Worm (Caenorhabditis elegans): ENCODE results near the gene kreg-1.
"Not testable (repeated sequence)": the region's sequence is repeated elsewhere in the genome, so short reads cannot be mapped to it uniquely, and the experiment has no call there.

Gene kreg-1

DNA sequence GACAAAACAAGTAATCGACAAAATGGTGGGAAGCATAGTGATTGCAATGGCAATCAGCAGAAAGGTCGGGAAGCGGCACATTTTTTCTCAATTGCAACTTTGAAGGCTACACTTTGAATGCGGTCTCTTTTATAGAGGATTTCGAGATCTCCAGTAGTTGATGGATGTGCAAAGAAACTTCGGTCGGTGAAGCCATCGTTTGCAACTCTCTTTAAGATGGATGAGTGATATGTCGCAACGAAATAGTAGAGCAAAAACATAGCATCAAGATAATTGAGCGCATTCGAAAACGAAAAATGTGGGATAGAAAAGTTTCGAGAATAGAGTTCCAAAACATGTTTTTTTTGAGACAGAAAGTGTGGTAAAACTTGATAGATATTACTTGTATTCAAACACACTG, 17.7 kb downstream of the kreg-1 start, which contains the start of gene EGAP4.1:
TSS of gene EGAP4.1 (minus strand) at position 101 of the 400 bp plus-strand sequence.
- TF ChIP-seq nhr-129 (tag; optimal IDR thresholded peaks at IDR 0.05) (no peak), ama-1 (optimal IDR thresholded peaks at IDR 0.05) (no peak), lin-13 (GFP tag; optimal IDR thresholded peaks at IDR 0.05) (no peak), dmd-4 (tag; optimal IDR thresholded peaks at IDR 0.05) (no peak), aly-2 (tag; optimal IDR thresholded peaks at IDR 0.05) (no peak), ceh-82 (tag; optimal IDR thresholded peaks at IDR 0.05) (no peak), ztf-11 (tag; optimal IDR thresholded peaks at IDR 0.05) (no peak)

DNA sequence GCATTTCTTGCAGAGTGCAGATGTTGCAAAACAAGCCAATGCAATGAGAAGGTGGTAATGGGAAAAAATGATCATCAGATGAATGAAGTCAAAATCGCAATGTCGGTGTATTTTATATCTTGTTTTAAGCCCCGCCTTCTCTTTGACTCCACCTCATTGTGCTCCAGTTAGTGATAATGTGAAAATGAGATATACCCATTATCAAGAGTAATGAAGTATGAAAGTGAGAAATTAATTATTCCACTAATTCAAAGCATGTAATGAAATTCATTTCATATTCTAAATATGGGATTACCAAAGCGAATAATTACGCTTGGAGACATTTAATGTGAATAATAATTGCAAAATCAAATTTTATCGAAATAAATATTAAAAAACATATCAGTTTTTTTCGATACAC, 22.3 kb downstream of the kreg-1 start, which contains the start of gene M02D8.6:
TSS of gene M02D8.6 (minus strand) at position 101 of the 400 bp plus-strand sequence.
- TF ChIP-seq nhr-10, nhr-12, elt-3 (tag; optimal IDR thresholded peaks at IDR 0.05): not testable (repeated sequence)

DNA sequence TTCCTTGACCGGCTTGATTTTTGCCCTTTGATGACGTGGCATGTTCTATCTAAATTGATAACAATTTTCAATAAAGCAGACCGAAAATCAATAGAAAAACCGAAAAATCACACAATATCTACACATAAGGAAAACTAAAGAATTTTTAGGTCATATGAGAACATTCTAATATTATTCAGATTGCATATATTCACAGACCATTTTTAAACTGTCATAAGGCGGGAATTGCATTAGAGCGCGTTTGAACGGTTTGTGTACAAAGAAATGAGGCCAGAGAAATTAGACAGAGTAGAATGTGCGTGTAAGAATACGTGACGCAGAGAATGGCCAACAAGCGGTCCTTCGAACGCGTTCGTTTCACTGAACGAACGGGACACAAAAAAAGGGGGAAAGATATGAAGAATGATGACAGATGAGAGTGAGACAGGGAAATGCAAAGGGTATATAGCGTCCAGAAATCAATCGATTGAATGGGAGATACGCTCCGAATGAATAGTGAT, 27.5 kb downstream of the kreg-1 start, which contains the start of gene M02D8.3:
TSS of gene M02D8.3 (minus strand) at position 51 of the 500 bp plus-strand sequence.
- peak; percentile 5 for TF ChIP-seq sma-9 (GFP tag; optimal IDR thresholded peaks at IDR 0.05)
- TF ChIP-seq sma-9 (tag; optimal IDR thresholded peaks at IDR 0.05) = no peak
- TF ChIP-seq peb-1 (tag; optimal IDR thresholded peaks at IDR 0.05) = no peak
- TF ChIP-seq nhr-129 (tag; optimal IDR thresholded peaks at IDR 0.05) = peak; percentile 47
- TF ChIP-seq gmeb-1 (tag; optimal IDR thresholded peaks at IDR 0.05) = no peak
- no peak for TF ChIP-seq unc-39 (tag; optimal IDR thresholded peaks at IDR 0.05)
- no peak for TF ChIP-seq unc-62 (GFP tag; optimal IDR thresholded peaks at IDR 0.05)
- no peak for TF ChIP-seq alr-1 (tag; optimal IDR thresholded peaks at IDR 0.05)
- peak; percentile 58 for TF ChIP-seq crh-2 (tag; optimal IDR thresholded peaks at IDR 0.05)
- no peak for TF ChIP-seq blmp-1 (tag; optimal IDR thresholded peaks at IDR 0.05; ENCODE audit: insufficient read depth)
- no peak for TF ChIP-seq nhr-10 (tag; optimal IDR thresholded peaks at IDR 0.05)
- peak; percentile 17 for TF ChIP-seq sem-4 (tag; optimal IDR thresholded peaks at IDR 0.05)
- TF ChIP-seq nhr-21 (tag; optimal IDR thresholded peaks at IDR 0.05) = peak; percentile 36
- TF ChIP-seq fos-1 (tag; optimal IDR thresholded peaks at IDR 0.05) = peak; percentile 55
- no peak for TF ChIP-seq mbf-1 (tag; optimal IDR thresholded peaks at IDR 0.05)
- peak in 1 of 2 experiments; percentile 61 for TF ChIP-seq lsy-2 (tag; optimal IDR thresholded peaks at IDR 0.05)
- no peak for TF ChIP-seq skn-1 (tag; optimal IDR thresholded peaks at IDR 0.05)
- TF ChIP-seq lin-13 (GFP tag; optimal IDR thresholded peaks at IDR 0.05) = no peak
- TF ChIP-seq C34F6.9 (tag; optimal IDR thresholded peaks at IDR 0.05) = peak; percentile 55

DNA sequence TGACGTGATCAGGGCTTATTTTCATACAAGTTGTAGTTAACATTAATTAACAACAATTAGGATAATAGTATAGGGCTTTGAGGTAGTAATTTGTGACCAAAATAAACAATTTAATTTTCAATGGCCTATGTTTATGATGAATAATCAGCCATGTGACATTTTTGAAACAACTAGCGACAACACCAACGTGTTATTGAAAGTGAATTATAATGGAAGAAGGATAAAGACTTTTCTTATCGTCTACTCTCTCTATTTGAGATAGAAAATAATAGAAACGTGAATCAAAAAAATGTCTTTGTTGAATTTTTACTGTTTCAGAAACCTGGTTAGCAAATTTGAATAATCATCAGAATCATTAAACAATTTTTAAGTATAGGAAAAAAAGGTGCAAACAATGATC, 28.2 kb downstream of the kreg-1 start:
- no peak for TF ChIP-seq ama-1 (optimal IDR thresholded peaks at IDR 0.05)
- no peak for TF ChIP-seq lin-11 (tag; optimal IDR thresholded peaks at IDR 0.05)
- TF ChIP-seq ztf-4 (tag; optimal IDR thresholded peaks at IDR 0.05) = no peak
- TF ChIP-seq unc-39 (tag; optimal IDR thresholded peaks at IDR 0.05) = no peak
- TF ChIP-seq ZK546.5 (tag; optimal IDR thresholded peaks at IDR 0.05) = no peak
- TF ChIP-seq nhr-10 (tag; optimal IDR thresholded peaks at IDR 0.05) = no peak

DNA sequence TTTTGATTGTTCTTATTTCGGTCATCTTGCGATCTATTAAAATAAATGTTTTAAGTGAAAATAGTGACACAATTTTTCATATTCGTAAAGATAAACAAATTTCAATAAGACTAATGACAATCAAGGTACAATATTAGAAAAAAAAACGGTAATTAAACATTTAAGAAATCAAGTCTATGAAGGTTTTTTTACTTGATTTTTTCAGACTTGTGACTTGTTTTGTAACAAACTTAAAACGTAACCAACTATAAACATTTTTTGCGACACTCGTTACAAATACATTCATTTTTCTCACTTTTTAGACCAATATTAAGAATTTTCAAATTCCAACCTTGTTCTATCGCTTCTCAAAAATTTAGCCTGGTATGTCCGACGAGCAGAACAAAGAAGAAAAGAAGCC, 29.8 kb downstream of the kreg-1 start, which contains the start of gene M02D8.2:
TSS of gene M02D8.2 (plus strand) at position 301 of the 400 bp plus-strand sequence.
- TF ChIP-seq sma-3 (GFP tag; optimal IDR thresholded peaks at IDR 0.05) (no peak), ZK546.5 (tag; optimal IDR thresholded peaks at IDR 0.05) (no peak), lsy-2 (tag; optimal IDR thresholded peaks at IDR 0.05) (no peak), nhr-12 (tag; optimal IDR thresholded peaks at IDR 0.05) (no peak), ceh-82 (tag; optimal IDR thresholded peaks at IDR 0.05) (no peak), aly-2 (tag; optimal IDR thresholded peaks at IDR 0.05) (no peak), nhr-23 (tag; optimal IDR thresholded peaks at IDR 0.05) (no peak), nhr-11 (tag; optimal IDR thresholded peaks at IDR 0.05) (no peak), unc-55 (GFP tag; optimal IDR thresholded peaks at IDR 0.05) (no peak), unc-39 (tag; optimal IDR thresholded peaks at IDR 0.05) (no peak), nhr-10 (tag; optimal IDR thresholded peaks at IDR 0.05) (no peak), ztf-1 (GFP tag; conservative IDR thresholded peaks at IDR 0.05) (no peak), lin-13 (GFP tag; optimal IDR thresholded peaks at IDR 0.05) (no peak), ztf-11 (tag; optimal IDR thresholded peaks at IDR 0.05) (no peak), nhr-21 (tag; optimal IDR thresholded peaks at IDR 0.05) (no peak), nhr-237 (tag; optimal IDR thresholded peaks at IDR 0.05) (no peak), dmd-4 (tag; optimal IDR thresholded peaks at IDR 0.05) (no peak)
